Fruit fly (Drosophila melanogaster) whole organism: Measurements from ENCODE around the gene CG10657.

Source experiments
- CG8478 ChIP-seq: fragments of >200 bp; optimal IDR thresholded peaks from 2 replicates; lab custom pipeline; 2018; ENCODE audit warnings: inconsistent platforms
- pan ChIP-seq: fragments of >200 bp; optimal IDR thresholded peaks from 2 replicates; lab custom pipeline; 2017
- usp ChIP-seq: fragments of >200 bp; optimal IDR thresholded peaks from 2 replicates; lab custom pipeline; 2017; ENCODE audit warnings: missing biosample characterization, missing genetic modification characterization, mixed read lengths

- no peak for TF ChIP-seq CG8478 (lab: Kevin White, UChicago)
- no peak for TF ChIP-seq pan
- no peak for TF ChIP-seq usp (GFP tag; lab: Kevin White, UChicago)
Observed at dm6 chr3L:12532220-12532619, 35.2 kb upstream of the CG10657 start.
